Worm (Caenorhabditis elegans) whole organism, late embryonic: ENCODE results near the gene ran-3.

Experiments
- ets-4 ChIP-seq: sonication (generic microtip); optimal IDR thresholded peaks from 2 replicates; lab custom pipeline; 2016; ENCODE audit warnings: missing genetic modification characterization, missing compliant biosample characterization
- pqm-1 ChIP-seq: sonication (generic microtip); optimal IDR thresholded peaks from 2 replicates; lab custom pipeline; 2016; ENCODE audit warnings: missing genetic modification characterization, missing compliant biosample characterization
- ref-2 ChIP-seq: sonication (generic microtip); optimal IDR thresholded peaks from 2 replicates; lab custom pipeline; 2016; ENCODE audit warnings: missing genetic modification characterization, missing compliant biosample characterization

- TF ChIP-seq ets-4 (no peak), ref-2 (tag; lab: Kevin White, UChicago) (no peak), pqm-1 (tag; lab: Kevin White, UChicago) (no peak)
Observed at ce11 chrII:8353288-8353687, 28.4 kb upstream of the ran-3 start.
